Fruit fly (Drosophila melanogaster): ENCODE data around the gene bap.

DNA sequence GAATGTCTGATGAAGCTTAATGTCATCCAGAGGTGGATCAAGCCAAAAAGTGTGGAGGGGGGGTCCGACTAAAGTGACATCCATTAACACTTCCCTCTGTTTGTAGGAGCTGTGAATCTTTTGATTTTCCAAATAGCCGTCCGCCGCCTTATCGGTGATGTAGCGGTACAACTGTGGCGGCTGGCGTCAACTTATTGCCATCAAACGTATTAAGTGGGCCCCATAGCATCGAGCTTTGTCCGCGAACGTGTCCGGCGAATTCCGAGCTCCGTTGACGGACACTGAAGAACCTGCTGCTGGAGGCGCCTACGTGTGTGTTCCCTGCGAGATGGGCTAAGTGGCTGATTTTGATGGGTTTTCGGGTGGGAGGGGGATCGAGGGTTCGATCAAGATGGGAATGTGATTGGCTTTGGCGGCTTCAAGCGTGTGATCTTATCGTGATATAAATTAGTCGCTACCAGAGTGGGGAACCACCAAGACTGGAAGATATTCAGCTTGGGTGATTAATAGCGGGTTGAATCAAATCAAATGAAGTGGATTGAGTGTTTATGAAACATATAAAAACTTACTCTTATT is 48.9 kb downstream of the bap start:
- TF ChIP-seq Blimp-1 (GFP tag; optimal IDR thresholded peaks at IDR 0.05) (no peak), Hr39 (GFP tag; optimal IDR thresholded peaks at IDR 0.05) (no peak), CG6854 (GFP tag; optimal IDR thresholded peaks at IDR 0.05) (no peak), CG31627 (GFP tag; optimal IDR thresholded peaks at IDR 0.05) (no peak), CG8319 (GFP tag; optimal IDR thresholded peaks at IDR 0.05) (no peak), Eip93F (GFP tag; optimal IDR thresholded peaks at IDR 0.05) (no peak), CG1621 (tag; optimal IDR thresholded peaks at IDR 0.05) (no peak), Gug (GFP tag; IDR thresholded peaks at IDR 0.05) (no peak)

All from whole organism, prepupa.